Fruit fly (Drosophila melanogaster) whole organism, prepupa: ENCODE measurements around the gene fend.

Experiments used
- Blimp-1 ChIP-seq: fragments of 200-800 bp; sonication (Bioruptor generic); optimal IDR thresholded peaks from 3 replicates; lab custom pipeline; 2017; ENCODE audit warnings: missing biosample characterization, missing genetic modification characterization, mild to moderate bottlenecking, moderate library complexity, missing genetic modification reagents
- CG10631 ChIP-seq: fragments of 200-800 bp; sonication (Bioruptor generic); optimal IDR thresholded peaks from 2 replicates; lab custom pipeline; 2016; ENCODE audit warnings: missing biosample characterization, missing genetic modification characterization
- CG11294 ChIP-seq: fragments of 200-800 bp; sonication (Bioruptor generic); IDR thresholded peaks from 2 replicates; pipeline ENCODE4 v1.3.6; 2022; ENCODE audit warnings: missing biosample characterization, missing genetic modification characterization
- CG11762 ChIP-seq: fragments of 200-800 bp; sonication (Bioruptor generic); optimal IDR thresholded peaks from 3 replicates; lab custom pipeline; 2016; ENCODE audit warnings: missing biosample characterization, missing genetic modification characterization; ENCODE audit not compliant: insufficient read depth
- CG11902 ChIP-seq: fragments of 200-800 bp; sonication (Bioruptor generic); optimal IDR thresholded peaks from 3 replicates; lab custom pipeline; 2016; ENCODE audit warnings: missing biosample characterization, missing genetic modification characterization
- CG15336 ChIP-seq: fragments of 200-800 bp; sonication (Bioruptor generic); IDR thresholded peaks from 2 replicates; pipeline ENCODE4 v1.3.6; 2022; ENCODE audit warnings: missing biosample characterization, missing genetic modification characterization
- CG1621 ChIP-seq: fragments of 200-800 bp; sonication (Bioruptor generic); optimal IDR thresholded peaks from 3 replicates; lab custom pipeline; 2018; ENCODE audit warnings: missing biosample characterization, mild to moderate bottlenecking, missing genetic modification characterization
- CG16779 ChIP-seq: fragments of 200-800 bp; sonication (Bioruptor generic); optimal IDR thresholded peaks from 3 replicates; lab custom pipeline; 2017; ENCODE audit warnings: missing biosample characterization, mild to moderate bottlenecking, missing genetic modification characterization
- CG3032 ChIP-seq: fragments of 200-800 bp; optimal IDR thresholded peaks from 2 replicates; lab custom pipeline; 2019; ENCODE audit warnings: missing biosample characterization, mild to moderate bottlenecking, missing genetic modification characterization, moderate library complexity
- CG31627 ChIP-seq: fragments of 200-800 bp; sonication (Bioruptor generic); optimal IDR thresholded peaks from 3 replicates; lab custom pipeline; 2016; ENCODE audit warnings: missing biosample characterization, missing genetic modification characterization
- CG34406 ChIP-seq: fragments of 200-800 bp; sonication (Bioruptor generic); optimal IDR thresholded peaks from 3 replicates; lab custom pipeline; 2016; ENCODE audit warnings: missing biosample characterization, missing genetic modification characterization
- CG3919 ChIP-seq: fragments of 200-800 bp; sonication (Bioruptor generic); optimal IDR thresholded peaks from 3 replicates; lab custom pipeline; 2016; ENCODE audit warnings: missing biosample characterization, missing genetic modification characterization
- CG4318 ChIP-seq: fragments of 200-800 bp; sonication (Bioruptor generic); optimal IDR thresholded peaks from 3 replicates; lab custom pipeline; 2017; ENCODE audit warnings: missing biosample characterization, mild to moderate bottlenecking, missing genetic modification characterization
- CG6276 ChIP-seq: fragments of 200-800 bp; sonication (Bioruptor generic); optimal IDR thresholded peaks from 2 replicates; lab custom pipeline; 2017; ENCODE audit warnings: missing biosample characterization, mild to moderate bottlenecking, missing genetic modification characterization
- CG6792 ChIP-seq: fragments of 200-800 bp; sonication (Bioruptor generic); optimal IDR thresholded peaks from 3 replicates; lab custom pipeline; 2016; ENCODE audit warnings: missing biosample characterization, missing genetic modification characterization
- CG6854 ChIP-seq: fragments of 200-800 bp; sonication (Bioruptor generic); optimal IDR thresholded peaks from 2 replicates; lab custom pipeline; 2017; ENCODE audit warnings: missing biosample characterization, mild to moderate bottlenecking, missing genetic modification characterization
- CG8119 ChIP-seq: fragments of 200-800 bp; sonication (Bioruptor generic); IDR thresholded peaks from 3 replicates; pipeline ENCODE4 v1.3.6; 2022; ENCODE audit warnings: missing biosample characterization, missing genetic modification characterization
- CG8319 ChIP-seq: fragments of 200-800 bp; sonication (Bioruptor generic); optimal IDR thresholded peaks from 3 replicates; lab custom pipeline; 2016; ENCODE audit warnings: missing biosample characterization, missing genetic modification characterization
- CG8632 ChIP-seq: fragments of 200-800 bp; sonication (Bioruptor generic); optimal IDR thresholded peaks from 3 replicates; lab custom pipeline; 2016; ENCODE audit warnings: missing biosample characterization, missing genetic modification characterization
- Eip78C ChIP-seq: fragments of 200-800 bp; sonication (Bioruptor generic); peaks from one replicate; lab custom pipeline; 2016; ENCODE audit warnings: missing biosample characterization, missing genetic modification characterization
- Ets96B ChIP-seq: fragments of 200-800 bp; optimal IDR thresholded peaks from 2 replicates; lab custom pipeline; 2019; ENCODE audit warnings: missing biosample characterization, mild to moderate bottlenecking, missing genetic modification characterization, moderate library complexity
- Gug ChIP-seq: fragments of 200-800 bp; sonication (Bioruptor generic); IDR thresholded peaks from 2 replicates; pipeline ENCODE4 v1.3.6; 2022; ENCODE audit warnings: missing biosample characterization, missing genetic modification characterization
- Hr38 ChIP-seq: sonication (Bioruptor generic); optimal IDR thresholded peaks from 2 replicates; lab custom pipeline; 2016; ENCODE audit warnings: missing biosample characterization, missing genetic modification characterization
- Lpt ChIP-seq: fragments of 200-800 bp; sonication (Bioruptor generic); optimal IDR thresholded peaks from 3 replicates; lab custom pipeline; 2016; ENCODE audit warnings: missing biosample characterization, missing genetic modification characterization
- Met ChIP-seq: fragments of 200-800 bp; sonication (Bioruptor generic); optimal IDR thresholded peaks from 3 replicates; lab custom pipeline; 2016; ENCODE audit warnings: missing biosample characterization, missing genetic modification characterization
- OdsH ChIP-seq: fragments of 200-800 bp; sonication (Bioruptor generic); optimal IDR thresholded peaks from 3 replicates; lab custom pipeline; 2016; ENCODE audit warnings: missing biosample characterization, missing genetic modification characterization
- Sox102F ChIP-seq: fragments of 200-800 bp; sonication (Bioruptor generic); optimal IDR thresholded peaks from 2 replicates; lab custom pipeline; 2016; ENCODE audit warnings: missing biosample characterization, mild to moderate bottlenecking, missing genetic modification characterization
- Sox15 ChIP-seq: fragments of 200-800 bp; sonication (Bioruptor generic); optimal IDR thresholded peaks from 3 replicates; lab custom pipeline; 2016; ENCODE audit warnings: missing biosample characterization, missing genetic modification characterization
- achi ChIP-seq: fragments of 200-800 bp; sonication (Bioruptor generic); optimal IDR thresholded peaks from 3 replicates; lab custom pipeline; 2016; ENCODE audit warnings: missing biosample characterization, missing genetic modification characterization
- acj6 ChIP-seq: fragments of 200-800 bp; sonication (Bioruptor generic); optimal IDR thresholded peaks from 3 replicates; lab custom pipeline; 2016; ENCODE audit warnings: missing biosample characterization, missing genetic modification characterization
- cyc ChIP-seq: fragments of 200-800 bp; sonication (Bioruptor generic); optimal IDR thresholded peaks from 3 replicates; lab custom pipeline; 2016; ENCODE audit warnings: missing biosample characterization, missing genetic modification characterization
- dsx ChIP-seq: fragments of 200-800 bp; optimal IDR thresholded peaks from 3 replicates; lab custom pipeline; 2019; ENCODE audit warnings: missing biosample characterization, mild to moderate bottlenecking, missing genetic modification characterization, moderate library complexity; ENCODE audit not compliant: poor library complexity, severe bottlenecking
- esn ChIP-seq: fragments of 200-800 bp; sonication (Bioruptor generic); optimal IDR thresholded peaks from 2 replicates; lab custom pipeline; 2016; ENCODE audit warnings: missing biosample characterization, mild to moderate bottlenecking, missing genetic modification characterization, moderate library complexity
- fd59A ChIP-seq: fragments of 200-800 bp; sonication (Bioruptor generic); optimal IDR thresholded peaks from 2 replicates; lab custom pipeline; 2017; ENCODE audit warnings: missing biosample characterization, mild to moderate bottlenecking, missing genetic modification characterization, missing genetic modification reagents
- fd85E ChIP-seq: fragments of 200-800 bp; sonication (Bioruptor generic); optimal IDR thresholded peaks from 3 replicates; lab custom pipeline; 2016; ENCODE audit warnings: missing biosample characterization, missing genetic modification characterization
- fkh ChIP-seq: fragments of 200-800 bp; sonication (Bioruptor generic); optimal IDR thresholded peaks from 3 replicates; lab custom pipeline; 2017; ENCODE audit warnings: missing biosample characterization, mild to moderate bottlenecking, missing genetic modification characterization, moderate library complexity
- lz ChIP-seq: fragments of 200-800 bp; sonication (Bioruptor generic); optimal IDR thresholded peaks from 3 replicates; lab custom pipeline; 2016; ENCODE audit warnings: missing biosample characterization, missing genetic modification characterization
- net ChIP-seq: fragments of 200-800 bp; sonication (Bioruptor generic); optimal IDR thresholded peaks from 3 replicates; lab custom pipeline; 2016; ENCODE audit warnings: missing biosample characterization, missing genetic modification characterization
- salr ChIP-seq, 2 experiments: fragments of 200-800 bp; sonication (Bioruptor generic); optimal IDR thresholded peaks; 3 replicates each; lab custom pipeline; 2016 to 2018; ENCODE audit warnings: missing biosample characterization in 2 of 2, missing genetic modification characterization in 2 of 2, mild to moderate bottlenecking in 1 of 2
- spab ChIP-seq: fragments of 200-800 bp; sonication (Bioruptor generic); optimal IDR thresholded peaks from 2 replicates; lab custom pipeline; 2017; ENCODE audit warnings: missing biosample characterization, mild to moderate bottlenecking, missing genetic modification characterization, missing genetic modification reagents
- ss ChIP-seq, 2 experiments: fragments of 200-800 bp; sonication (Bioruptor generic); optimal IDR thresholded peaks; 2 replicates in 1 of 2; 3 replicates in 1 of 2; lab custom pipeline; 2017 to 2018; ENCODE audit warnings: mild to moderate bottlenecking in 2 of 2, missing biosample characterization in 2 of 2, missing genetic modification characterization in 2 of 2, moderate library complexity in 1 of 2
- svp ChIP-seq: fragments of 200-800 bp; sonication (Bioruptor generic); peaks from one replicate; lab custom pipeline; 2016; ENCODE audit warnings: missing biosample characterization, missing genetic modification characterization

The fend gene

dm6 chrX:9117831-9118230, 17.1 kb downstream of the fend start:
- no peak for TF ChIP-seq CG6792 (GFP tag; lab: Kevin White, UChicago)
- no peak for TF ChIP-seq CG6276 (GFP tag; lab: Kevin White, UChicago)
- no peak for TF ChIP-seq OdsH (GFP tag; lab: Kevin White, UChicago)
- no peak for TF ChIP-seq CG10631 (GFP tag; lab: Kevin White, UChicago)
- TF ChIP-seq CG6854 (GFP tag; lab: Kevin White, UChicago) = no peak
- TF ChIP-seq Ets96B (tag; lab: Kevin White, UChicago) = no peak
- TF ChIP-seq CG1621 (tag; lab: Kevin White, UChicago) = no peak
- no peak for TF ChIP-seq CG4318 (GFP tag; lab: Kevin White, UChicago)
- no peak for TF ChIP-seq acj6 (GFP tag; lab: Kevin White, UChicago)
- TF ChIP-seq CG31627 (GFP tag; lab: Kevin White, UChicago) = no peak
- TF ChIP-seq esn (GFP tag; lab: Kevin White, UChicago) = no peak
- no peak for TF ChIP-seq fd85E (GFP tag; lab: Kevin White, UChicago)
- TF ChIP-seq lz (GFP tag; lab: Kevin White, UChicago) = no peak
- TF ChIP-seq Lpt = no peak
- no peak for TF ChIP-seq Hr38 (GFP tag; lab: Kevin White, UChicago)
- TF ChIP-seq Sox102F (GFP tag; lab: Kevin White, UChicago) = no peak
- no peak for TF ChIP-seq dsx (GFP tag; lab: Kevin White, UChicago)
- TF ChIP-seq cyc = no peak
- no peak for TF ChIP-seq CG8119 (GFP tag; lab: Robert Waterston, UW)

- peak; percentile 91 for TF ChIP-seq dsx (GFP tag; lab: Kevin White, UChicago)
- no peak for TF ChIP-seq lz (GFP tag; lab: Kevin White, UChicago)
- TF ChIP-seq CG6854 (GFP tag; lab: Kevin White, UChicago) = no peak
- peak; percentile 40 for TF ChIP-seq Eip78C (GFP tag; lab: Kevin White, UChicago)
These were observed 24.6 kb downstream of the fend start for dm6 chrX:9110155-9110909.

- TF ChIP-seq CG10631 (GFP tag; lab: Kevin White, UChicago) (peak; percentile 57), CG1621 (tag; lab: Kevin White, UChicago) (peak; percentile 16), CG8319 (GFP tag; lab: Kevin White, UChicago) (peak; percentile 16), CG11762 (GFP tag; lab: Kevin White, UChicago) (peak; percentile 39), svp (GFP tag; lab: Kevin White, UChicago) (no peak), cyc (peak; percentile 61), Blimp-1 (GFP tag; lab: Kevin White, UChicago) (no peak), CG4318 (GFP tag; lab: Kevin White, UChicago) (no peak), CG3919 (GFP tag; lab: Kevin White, UChicago) (no peak), CG15336 (GFP tag; lab: Robert Waterston, UW) (peak; percentile 36; the same call in 1 of the 2 replicates), spab (GFP tag; lab: Kevin White, UChicago) (no peak), salr (GFP tag; optimal IDR thresholded peaks at IDR 0.05; lab: Kevin White, UChicago) (peak; percentile 1 to 46), CG6854 (GFP tag; lab: Kevin White, UChicago) (peak; percentile 19), Gug (peak; percentile 18; the same call in 1 of the 2 replicates), Sox15 (peak; percentile 53), fkh (GFP tag; lab: Kevin White, UChicago) (peak; percentile 75), Hr38 (GFP tag; lab: Kevin White, UChicago) (no peak), net (peak; percentile 57), CG6792 (GFP tag; lab: Kevin White, UChicago) (peak; percentile 42), Lpt (no peak), CG34406 (GFP tag; lab: Kevin White, UChicago) (peak; percentile 21), CG11902 (GFP tag; lab: Kevin White, UChicago) (peak; percentile 37), CG16779 (no peak), fd85E (GFP tag; lab: Kevin White, UChicago) (no peak), fd59A (no peak), CG3032 (peak; percentile 48), CG11294 (GFP tag; lab: Robert Waterston, UW) (no peak), Sox102F (GFP tag; lab: Kevin White, UChicago) (no peak), ss (GFP tag; optimal IDR thresholded peaks at IDR 0.05; lab: Kevin White, UChicago) (peak in 1 of 2 experiments; percentile 25), Met (GFP tag; lab: Kevin White, UChicago) (peak; percentile 65), CG8119 (GFP tag; lab: Robert Waterston, UW) (peak; percentile 48; the same call in 2 of the 3 replicates), achi (GFP tag; lab: Kevin White, UChicago) (peak; percentile 67), CG8632 (GFP tag; lab: Kevin White, UChicago) (peak; percentile 46)
These were observed 25.6 kb downstream of the fend start for dm6 chrX:9109072-9109844.
